Worm (Caenorhabditis elegans) whole organism, L4 larva: ENCODE measurements around the gene ZK622.1.

Source experiments
- D1046.2 ChIP-seq: fragments of 200-800 bp; sonication (Bioruptor generic); IDR thresholded peaks from 2 replicates; pipeline ENCODE4 v1.3.6; 2022; ENCODE audit warnings: missing genetic modification characterization, missing compliant biosample characterization
- F10B5.3 ChIP-seq: sonication (generic microtip); optimal IDR thresholded peaks from 2 replicates; lab custom pipeline; 2016; ENCODE audit warnings: mild to moderate bottlenecking, missing genetic modification characterization, missing compliant biosample characterization
- F37D6.2 ChIP-seq: sonication (generic microtip); optimal IDR thresholded peaks from 2 replicates; lab custom pipeline; 2016; ENCODE audit warnings: mild to moderate bottlenecking, missing genetic modification characterization, missing compliant biosample characterization
- T20F7.1 ChIP-seq: fragments of 200-800 bp; sonication (Bioruptor generic); optimal IDR thresholded peaks from 2 replicates; lab custom pipeline; 2018; ENCODE audit warnings: mild to moderate bottlenecking, missing genetic modification characterization, missing compliant biosample characterization
- T26A8.4 ChIP-seq: fragments of 200-800 bp; sonication (Bioruptor generic); IDR thresholded peaks from 2 replicates; pipeline ENCODE4 v1.3.6; 2022; ENCODE audit warnings: missing genetic modification characterization, missing compliant biosample characterization
- Y105C5A.15 ChIP-seq: fragments of 200-800 bp; sonication (Bioruptor generic); IDR thresholded peaks from 2 replicates; pipeline ENCODE4 v1.3.6; 2022; ENCODE audit warnings: missing genetic modification characterization, missing compliant biosample characterization
- ZK337.2 ChIP-seq: fragments of 200-800 bp; sonication (Bioruptor generic); IDR thresholded peaks from 2 replicates; pipeline ENCODE4 v1.3.6; 2022; ENCODE audit warnings: missing genetic modification reagents, missing genetic modification characterization, missing compliant biosample characterization
- ZK546.5 ChIP-seq, 2 experiments: sonication (generic microtip); optimal IDR thresholded peaks; 2 replicates each; lab custom pipeline; 2017; ENCODE audit warnings: missing biosample characterization in 2 of 2, missing genetic modification characterization in 2 of 2
- aha-1 ChIP-seq: fragments of 150-350 bp; peaks from one replicate; lab custom pipeline; 2014; ENCODE audit warnings: missing biosample characterization, missing genetic modification characterization
- aly-2 ChIP-seq: sonication (generic microtip); optimal IDR thresholded peaks from 2 replicates; lab custom pipeline; 2018; ENCODE audit warnings: missing biosample characterization, missing genetic modification characterization
- ceh-20 ChIP-seq: fragments of 200-800 bp; sonication (Bioruptor generic); IDR thresholded peaks from 2 replicates; pipeline ENCODE4 v1.3.6; 2022; ENCODE audit warnings: missing genetic modification reagents, missing genetic modification characterization, missing compliant biosample characterization
- ceh-32 ChIP-seq: sonication (generic microtip); optimal IDR thresholded peaks from 2 replicates; lab custom pipeline; 2016; ENCODE audit warnings: mild to moderate bottlenecking, missing genetic modification characterization, missing compliant biosample characterization; ENCODE audit not compliant: poor library complexity
- ceh-44 ChIP-seq: fragments of 200-800 bp; sonication (Bioruptor generic); IDR thresholded peaks from 2 replicates; pipeline ENCODE4 v1.3.6; 2022; ENCODE audit warnings: missing genetic modification reagents, missing genetic modification characterization, missing compliant biosample characterization
- ceh-82 ChIP-seq: sonication (generic microtip); optimal IDR thresholded peaks from 2 replicates; lab custom pipeline; 2017; ENCODE audit warnings: missing biosample characterization, missing genetic modification characterization
- cey-2 ChIP-seq: sonication (generic microtip); optimal IDR thresholded peaks from 3 replicates; lab custom pipeline; 2017; ENCODE audit warnings: missing genetic modification characterization, mild to moderate bottlenecking, missing compliant biosample characterization, antibody characterized with exemption, borderline replicate concordance; ENCODE audit not compliant: insufficient read depth
- daf-12 ChIP-seq: fragments of 150-350 bp; optimal IDR thresholded peaks from 2 replicates; lab custom pipeline; 2014; ENCODE audit warnings: missing biosample characterization, missing genetic modification reagents, missing genetic modification characterization
- daf-8 ChIP-seq: fragments of 200-800 bp; sonication (Bioruptor generic); IDR thresholded peaks from 2 replicates; pipeline ENCODE4 v1.3.6; 2022; ENCODE audit warnings: missing genetic modification characterization, missing compliant biosample characterization
- hlh-30 ChIP-seq: sonication (generic microtip); optimal IDR thresholded peaks from 2 replicates; lab custom pipeline; 2017; ENCODE audit warnings: antibody characterized with exemption, mild to moderate bottlenecking, missing genetic modification characterization, missing compliant biosample characterization; ENCODE audit not compliant: insufficient read depth
- jun-1 ChIP-seq: fragments of 150-350 bp; optimal IDR thresholded peaks from 2 replicates; lab custom pipeline; 2014; ENCODE audit warnings: missing biosample characterization, missing genetic modification reagents, missing genetic modification characterization
- lin-13 ChIP-seq: fragments of 150-350 bp; optimal IDR thresholded peaks from 2 replicates; lab custom pipeline; 2014; ENCODE audit warnings: missing biosample characterization, missing genetic modification reagents, missing genetic modification characterization
- lin-15B ChIP-seq: fragments of 150-350 bp; sonication (generic microtip); optimal IDR thresholded peaks from 3 replicates; lab custom pipeline; 2014; ENCODE audit warnings: missing biosample characterization, missing genetic modification characterization
- lin-29 ChIP-seq: fragments of 200-800 bp; sonication (Bioruptor generic); IDR thresholded peaks from 2 replicates; pipeline ENCODE4 v1.3.6; 2022; ENCODE audit warnings: missing genetic modification reagents, missing genetic modification characterization, missing compliant biosample characterization
- lin-39 ChIP-seq: fragments of 150-350 bp; optimal IDR thresholded peaks from 2 replicates; lab custom pipeline; 2014; ENCODE audit warnings: missing biosample characterization, missing genetic modification reagents, missing genetic modification characterization
- lir-3 ChIP-seq: sonication (generic microtip); optimal IDR thresholded peaks from 2 replicates; lab custom pipeline; 2016; ENCODE audit warnings: mild to moderate bottlenecking, missing genetic modification characterization, missing compliant biosample characterization
- lsy-2 ChIP-seq, 2 experiments: fragments of 150-350 bp in 1 of 2; sonication (generic microtip) in 1 of 2; optimal IDR thresholded peaks; 2 replicates each; lab custom pipeline; 2014 to 2017; ENCODE audit warnings: missing biosample characterization in 2 of 2, missing genetic modification characterization in 2 of 2
- madf-9 ChIP-seq: fragments of 200-800 bp; sonication (Bioruptor generic); conservative IDR thresholded peaks from 2 replicates; pipeline ENCODE4 v1.3.6; 2022; ENCODE audit warnings: missing genetic modification reagents, missing genetic modification characterization, missing compliant biosample characterization
- mxl-3 ChIP-seq: fragments of 200-800 bp; sonication (Bioruptor generic); optimal IDR thresholded peaks from 2 replicates; lab custom pipeline; 2018; ENCODE audit warnings: mild to moderate bottlenecking, missing genetic modification characterization, missing compliant biosample characterization
- nhr-10 ChIP-seq: fragments of 150-350 bp; optimal IDR thresholded peaks from 2 replicates; lab custom pipeline; 2014; ENCODE audit warnings: missing biosample characterization, missing genetic modification characterization
- nhr-102 ChIP-seq: sonication (generic microtip); optimal IDR thresholded peaks from 2 replicates; lab custom pipeline; 2016; ENCODE audit warnings: mild to moderate bottlenecking, missing genetic modification characterization, moderate library complexity, missing compliant biosample characterization
- nhr-11 ChIP-seq: fragments of 150-350 bp; optimal IDR thresholded peaks from 2 replicates; lab custom pipeline; 2014; ENCODE audit warnings: missing biosample characterization, missing genetic modification characterization
- nhr-111 ChIP-seq: fragments of 200-800 bp; sonication (Bioruptor generic); optimal IDR thresholded peaks from 2 replicates; lab custom pipeline; 2018; ENCODE audit warnings: mild to moderate bottlenecking, missing genetic modification characterization, missing compliant biosample characterization
- nhr-237 ChIP-seq: sonication (generic microtip); optimal IDR thresholded peaks from 2 replicates; lab custom pipeline; 2017; ENCODE audit warnings: missing biosample characterization, missing genetic modification characterization
- nhr-25 ChIP-seq: sonication (generic microtip); optimal IDR thresholded peaks from 2 replicates; lab custom pipeline; 2017; ENCODE audit warnings: missing genetic modification characterization, mild to moderate bottlenecking, missing compliant biosample characterization, antibody characterized with exemption, moderate library complexity, borderline replicate concordance; ENCODE audit not compliant: insufficient read depth
- nhr-28 ChIP-seq: fragments of 150-350 bp; optimal IDR thresholded peaks from 2 replicates; lab custom pipeline; 2014; ENCODE audit warnings: missing biosample characterization, missing genetic modification characterization
- nhr-41 ChIP-seq: fragments of 200-800 bp; sonication (Bioruptor generic); IDR thresholded peaks from 2 replicates; pipeline ENCODE4 v1.3.6; 2022; ENCODE audit warnings: missing genetic modification reagents, missing genetic modification characterization, missing compliant biosample characterization
- pha-4 ChIP-seq, 2 experiments: fragments of 150-350 bp in 1 of 2; fragments of 200-800 bp in 1 of 2; sonication (Bioruptor generic) in 1 of 2; IDR thresholded peaks in 1 of 2; optimal IDR thresholded peaks in 1 of 2; 2 replicates each; pipeline versions ENCODE4 v1.3.6 to Lab custom; 2014 to 2022; ENCODE audit warnings: missing genetic modification characterization in 2 of 2, missing genetic modification reagents in 2 of 2, missing biosample characterization in 1 of 2, missing compliant biosample characterization in 1 of 2
- php-3 ChIP-seq: fragments of 200-800 bp; sonication (Bioruptor generic); IDR thresholded peaks from 2 replicates; pipeline ENCODE4 v1.3.6; 2022; ENCODE audit warnings: missing genetic modification reagents, missing genetic modification characterization, missing compliant biosample characterization
- rbr-2 ChIP-seq: sonication (generic microtip); optimal IDR thresholded peaks from 2 replicates; lab custom pipeline; 2016; ENCODE audit warnings: missing genotype, missing genetic modification characterization, missing compliant biosample characterization
- saeg-2 ChIP-seq: fragments of 200-800 bp; sonication (Bioruptor generic); IDR thresholded peaks from 2 replicates; pipeline ENCODE4 v1.3.6; 2022; ENCODE audit warnings: missing genetic modification reagents, missing genetic modification characterization, missing compliant biosample characterization
- sdz-12 ChIP-seq: fragments of 200-800 bp; sonication (Bioruptor generic); optimal IDR thresholded peaks from 2 replicates; lab custom pipeline; 2018; ENCODE audit warnings: mild to moderate bottlenecking, missing genetic modification characterization, missing compliant biosample characterization
- skn-1 ChIP-seq: fragments of 150-350 bp; optimal IDR thresholded peaks from 2 replicates; lab custom pipeline; 2014; ENCODE audit warnings: missing biosample characterization, missing genetic modification characterization
- unc-39 ChIP-seq: sonication (generic microtip); optimal IDR thresholded peaks from 2 replicates; lab custom pipeline; 2017; ENCODE audit warnings: missing biosample characterization, missing genetic modification characterization
- unc-62 ChIP-seq, 3 experiments: fragments of 150-350 bp in 1 of 3; sonication (generic microtip); optimal IDR thresholded peaks in 2 of 3; peaks in 1 of 3; 1 replicate in 1 of 3; 2 replicates in 2 of 3; lab custom pipeline; 2014 to 2017; ENCODE audit warnings: missing biosample characterization in 3 of 3, missing genetic modification characterization in 3 of 3, missing genetic modification reagents in 3 of 3, missing genotype in 1 of 3
- vab-7 ChIP-seq: fragments of 200-800 bp; sonication (Bioruptor generic); IDR thresholded peaks from 2 replicates; pipeline ENCODE4 v1.3.6; 2022; ENCODE audit warnings: missing genetic modification reagents, missing genetic modification characterization, missing compliant biosample characterization
- zag-1 ChIP-seq: fragments of 150-350 bp; optimal IDR thresholded peaks from 2 replicates; lab custom pipeline; 2014; ENCODE audit warnings: missing biosample characterization, missing genetic modification characterization
- zfp-3 ChIP-seq: fragments of 200-800 bp; sonication (Bioruptor generic); conservative IDR thresholded peaks from 2 replicates; pipeline ENCODE4 v1.3.6; 2022; ENCODE audit warnings: missing genetic modification reagents, missing genetic modification characterization, missing compliant biosample characterization
- zip-11 ChIP-seq: fragments of 200-800 bp; sonication (Bioruptor generic); IDR thresholded peaks from 2 replicates; pipeline ENCODE4 v1.3.6; 2022; ENCODE audit warnings: missing genetic modification characterization, missing compliant biosample characterization
- zip-2 ChIP-seq: fragments of 150-350 bp; optimal IDR thresholded peaks from 2 replicates; lab custom pipeline; 2014; ENCODE audit warnings: missing biosample characterization, missing genetic modification characterization
- ztf-11 ChIP-seq: fragments of 150-350 bp; optimal IDR thresholded peaks from 2 replicates; lab custom pipeline; 2014; ENCODE audit warnings: missing biosample characterization, missing genetic modification characterization

ZK622.1 gene

ce11 chrII:5336660-5337494 lies 43.3 kb downstream of the ZK622.1 start (continued):
- TF ChIP-seq Y105C5A.15 (GFP tag; lab: Robert Waterston, UW) = no peak
- TF ChIP-seq saeg-2 (GFP tag; lab: Robert Waterston, UW) = no peak
- peak; percentile 94 for TF ChIP-seq jun-1 (tag; lab: Kevin White, UChicago)
- TF ChIP-seq zag-1 = no peak
- TF ChIP-seq lsy-2 (tag; optimal IDR thresholded peaks at IDR 0.05; lab: Kevin White, UChicago) = peak; percentile 27 to 72
- no peak for TF ChIP-seq ceh-82 (tag; lab: Kevin White, UChicago)
- no peak for TF ChIP-seq cey-2 (tag; lab: Kevin White, UChicago)
- peak; percentile 67 for TF ChIP-seq nhr-28 (tag; lab: Kevin White, UChicago)
- TF ChIP-seq ZK546.5 (tag; optimal IDR thresholded peaks at IDR 0.05; lab: Kevin White, UChicago) = no peak
- TF ChIP-seq nhr-10 (tag; lab: Kevin White, UChicago) = no peak
- TF ChIP-seq nhr-237 (tag; lab: Kevin White, UChicago) = no peak
- no peak for TF ChIP-seq lin-29
- no peak for TF ChIP-seq php-3
- no peak for TF ChIP-seq nhr-41 (GFP tag; lab: Robert Waterston, UW)
- peak; percentile 100 for TF ChIP-seq aha-1 (tag; lab: Kevin White, UChicago)
- peak; percentile 84 for TF ChIP-seq rbr-2
- TF ChIP-seq unc-62 (GFP tag; optimal IDR thresholded peaks at IDR 0.05 in 1 of 2; lab: Kevin White, UChicago) = peak in 1 of 2 experiments; percentile 92
- no peak for TF ChIP-seq unc-62 (tag; optimal IDR thresholded peaks at IDR 0.05; lab: Kevin White, UChicago)
- peak; percentile 39 for TF ChIP-seq nhr-25 (tag; lab: Kevin White, UChicago)
- no peak for TF ChIP-seq zip-11 (GFP tag; lab: Robert Waterston, UW)
- TF ChIP-seq vab-7 (GFP tag; lab: Robert Waterston, UW) = no peak
- TF ChIP-seq nhr-102 = no peak
- no peak for TF ChIP-seq F37D6.2
- peak; percentile 67 for TF ChIP-seq hlh-30 (tag; lab: Kevin White, UChicago)
- TF ChIP-seq ZK337.2 = no peak
- peak; percentile 40 for TF ChIP-seq sdz-12 (GFP tag; lab: Kevin White, UChicago)
- no peak for TF ChIP-seq lir-3 (tag; lab: Kevin White, UChicago)
- TF ChIP-seq ceh-32 = peak; percentile 12
- TF ChIP-seq F10B5.3 (tag; lab: Kevin White, UChicago) = peak; percentile 60
- no peak for TF ChIP-seq aly-2 (tag; lab: Kevin White, UChicago)
- no peak for TF ChIP-seq daf-8 (GFP tag; lab: Robert Waterston, UW)
- TF ChIP-seq ztf-11 (tag; lab: Kevin White, UChicago) = no peak
- no peak for TF ChIP-seq nhr-111
- TF ChIP-seq nhr-11 (tag; lab: Kevin White, UChicago) = peak; percentile 80
- peak; percentile 41 for TF ChIP-seq lin-13 (GFP tag; lab: Kevin White, UChicago)
- peak; percentile 37 for TF ChIP-seq mxl-3 (GFP tag; lab: Kevin White, UChicago)
- no peak for TF ChIP-seq madf-9
- TF ChIP-seq ceh-44 (GFP tag; lab: Robert Waterston, UW) = no peak
- no peak for TF ChIP-seq lin-15B
- TF ChIP-seq zip-2 = no peak
- no peak for TF ChIP-seq zfp-3 (GFP tag; lab: Robert Waterston, UW)
- no peak for TF ChIP-seq D1046.2 (GFP tag; lab: Robert Waterston, UW)
- no peak for TF ChIP-seq T20F7.1 (GFP tag; lab: Kevin White, UChicago)
- no peak for TF ChIP-seq unc-39 (tag; lab: Kevin White, UChicago)
- TF ChIP-seq pha-4 (GFP tag; IDR thresholded peaks at IDR 0.05; lab: Robert Waterston, UW) = peak; percentile 77
- peak; percentile 85 for TF ChIP-seq pha-4 (tag; optimal IDR thresholded peaks at IDR 0.05; lab: Kevin White, UChicago)
- TF ChIP-seq skn-1 = no peak
- TF ChIP-seq lin-39 (tag; lab: Kevin White, UChicago) = no peak
- TF ChIP-seq ceh-20 = peak; percentile 25; the same call in 1 of the 2 replicates
- TF ChIP-seq daf-12 (tag; lab: Kevin White, UChicago) = no peak
- TF ChIP-seq T26A8.4 (GFP tag; lab: Robert Waterston, UW) = peak; percentile 51; the same call in 1 of the 2 replicates
